Worm (Caenorhabditis elegans) whole organism, L4 larva: ENCODE data around the gene dnsn-1.

Source experiments
- D1046.2 ChIP-seq: fragments of 200-800 bp; sonication (Bioruptor generic); IDR thresholded peaks from 2 replicates; pipeline ENCODE4 v1.3.6; 2022; ENCODE audit warnings: missing genetic modification characterization, missing compliant biosample characterization
- F26F4.8 ChIP-seq: fragments of 200-800 bp; sonication (Bioruptor generic); conservative IDR thresholded peaks from 2 replicates; pipeline ENCODE4 v1.3.6; 2022; ENCODE audit warnings: missing genetic modification characterization, missing compliant biosample characterization
- F37D6.2 ChIP-seq: sonication (generic microtip); optimal IDR thresholded peaks from 2 replicates; lab custom pipeline; 2016; ENCODE audit warnings: mild to moderate bottlenecking, missing genetic modification characterization, missing compliant biosample characterization
- F49E8.2 ChIP-seq: sonication (generic microtip); optimal IDR thresholded peaks from 2 replicates; lab custom pipeline; 2016; ENCODE audit warnings: missing compliant biosample characterization, mild to moderate bottlenecking, missing genetic modification characterization, borderline replicate concordance
- T26A8.4 ChIP-seq: fragments of 200-800 bp; sonication (Bioruptor generic); IDR thresholded peaks from 2 replicates; pipeline ENCODE4 v1.3.6; 2022; ENCODE audit warnings: missing genetic modification characterization, missing compliant biosample characterization
- aha-1 ChIP-seq: fragments of 150-350 bp; peaks from one replicate; lab custom pipeline; 2014; ENCODE audit warnings: missing biosample characterization, missing genetic modification characterization
- aly-2 ChIP-seq: sonication (generic microtip); optimal IDR thresholded peaks from 2 replicates; lab custom pipeline; 2018; ENCODE audit warnings: missing biosample characterization, missing genetic modification characterization
- ceh-20 ChIP-seq: fragments of 200-800 bp; sonication (Bioruptor generic); IDR thresholded peaks from 2 replicates; pipeline ENCODE4 v1.3.6; 2022; ENCODE audit warnings: missing genetic modification reagents, missing genetic modification characterization, missing compliant biosample characterization
- ceh-32 ChIP-seq: sonication (generic microtip); optimal IDR thresholded peaks from 2 replicates; lab custom pipeline; 2016; ENCODE audit warnings: mild to moderate bottlenecking, missing genetic modification characterization, missing compliant biosample characterization; ENCODE audit not compliant: poor library complexity
- ceh-44 ChIP-seq: fragments of 200-800 bp; sonication (Bioruptor generic); IDR thresholded peaks from 2 replicates; pipeline ENCODE4 v1.3.6; 2022; ENCODE audit warnings: missing genetic modification reagents, missing genetic modification characterization, missing compliant biosample characterization
- ceh-82 ChIP-seq: sonication (generic microtip); optimal IDR thresholded peaks from 2 replicates; lab custom pipeline; 2017; ENCODE audit warnings: missing biosample characterization, missing genetic modification characterization
- ces-1 ChIP-seq: fragments of 150-350 bp; sonication (generic microtip); optimal IDR thresholded peaks from 4 replicates; lab custom pipeline; 2014; ENCODE audit warnings: missing biosample characterization, missing genetic modification reagents, missing genetic modification characterization
- ctbp-1 ChIP-seq: fragments of 200-800 bp; sonication (Bioruptor generic); IDR thresholded peaks from 2 replicates; pipeline ENCODE4 v1.3.6; 2022; ENCODE audit warnings: missing genetic modification reagents, missing genetic modification characterization, missing compliant biosample characterization
- daf-12 ChIP-seq: fragments of 150-350 bp; optimal IDR thresholded peaks from 2 replicates; lab custom pipeline; 2014; ENCODE audit warnings: missing biosample characterization, missing genetic modification reagents, missing genetic modification characterization
- daf-19 ChIP-seq: fragments of 200-800 bp; sonication (Bioruptor generic); conservative IDR thresholded peaks from 2 replicates; pipeline ENCODE4 v1.3.6; 2022; ENCODE audit warnings: missing genetic modification characterization, missing compliant biosample characterization
- dve-1 ChIP-seq: sonication (generic microtip); optimal IDR thresholded peaks from 2 replicates; lab custom pipeline; 2017; ENCODE audit warnings: antibody characterized with exemption, mild to moderate bottlenecking, missing genetic modification characterization, missing compliant biosample characterization; ENCODE audit not compliant: insufficient read depth
- fkh-10 ChIP-seq: fragments of 150-350 bp; optimal IDR thresholded peaks from 2 replicates; lab custom pipeline; 2014; ENCODE audit warnings: missing biosample characterization, missing genetic modification reagents, missing genetic modification characterization
- hlh-11 ChIP-seq: fragments of 200-800 bp; sonication (Bioruptor generic); optimal IDR thresholded peaks from 2 replicates; lab custom pipeline; 2018; ENCODE audit warnings: mild to moderate bottlenecking, missing genetic modification characterization, missing compliant biosample characterization
- hmg-1.1 ChIP-seq: fragments of 200-800 bp; sonication (Bioruptor generic); IDR thresholded peaks from 2 replicates; pipeline ENCODE4 v1.3.6; 2022; ENCODE audit warnings: missing genetic modification reagents, missing genetic modification characterization, missing compliant biosample characterization
- lin-1 ChIP-seq: fragments of 200-800 bp; sonication (Bioruptor generic); IDR thresholded peaks from 2 replicates; pipeline ENCODE4 v1.3.6; 2022; ENCODE audit warnings: missing genetic modification reagents, missing genetic modification characterization, missing compliant biosample characterization
- lsy-2 ChIP-seq, 2 experiments: fragments of 150-350 bp in 1 of 2; sonication (generic microtip) in 1 of 2; optimal IDR thresholded peaks; 2 replicates each; lab custom pipeline; 2014 to 2017; ENCODE audit warnings: missing biosample characterization in 2 of 2, missing genetic modification characterization in 2 of 2
- mdl-1 ChIP-seq, 2 experiments: fragments of 150-350 bp in 1 of 2; sonication (generic microtip) in 1 of 2; optimal IDR thresholded peaks; 2 replicates each; lab custom pipeline; 2014 to 2017; ENCODE audit warnings: missing biosample characterization in 2 of 2, missing genetic modification characterization in 2 of 2
- mep-1 ChIP-seq: fragments of 150-350 bp; sonication (generic microtip); optimal IDR thresholded peaks from 3 replicates; lab custom pipeline; 2014; ENCODE audit warnings: missing biosample characterization, missing genetic modification characterization
- mes-2 ChIP-seq: sonication (generic microtip); optimal IDR thresholded peaks from 2 replicates; lab custom pipeline; 2016; ENCODE audit warnings: missing genotype, mild to moderate bottlenecking, missing genetic modification characterization, missing compliant biosample characterization; ENCODE audit not compliant: poor library complexity, severe bottlenecking
- nhr-102 ChIP-seq: sonication (generic microtip); optimal IDR thresholded peaks from 2 replicates; lab custom pipeline; 2016; ENCODE audit warnings: mild to moderate bottlenecking, missing genetic modification characterization, moderate library complexity, missing compliant biosample characterization
- nhr-48 ChIP-seq: sonication (generic microtip); optimal IDR thresholded peaks from 2 replicates; lab custom pipeline; 2016; ENCODE audit warnings: mild to moderate bottlenecking, missing genetic modification characterization, missing compliant biosample characterization
- nhr-6 ChIP-seq: fragments of 150-350 bp; optimal IDR thresholded peaks from 2 replicates; lab custom pipeline; 2014; ENCODE audit warnings: missing biosample characterization, missing genetic modification characterization
- php-3 ChIP-seq: fragments of 200-800 bp; sonication (Bioruptor generic); IDR thresholded peaks from 2 replicates; pipeline ENCODE4 v1.3.6; 2022; ENCODE audit warnings: missing genetic modification reagents, missing genetic modification characterization, missing compliant biosample characterization
- pqm-1 ChIP-seq: sonication (generic microtip); optimal IDR thresholded peaks from 2 replicates; lab custom pipeline; 2017; ENCODE audit warnings: missing biosample characterization, missing genetic modification characterization
- rbr-2 ChIP-seq: sonication (generic microtip); optimal IDR thresholded peaks from 2 replicates; lab custom pipeline; 2016; ENCODE audit warnings: missing genotype, missing genetic modification characterization, missing compliant biosample characterization
- sdz-12 ChIP-seq: fragments of 200-800 bp; sonication (Bioruptor generic); optimal IDR thresholded peaks from 2 replicates; lab custom pipeline; 2018; ENCODE audit warnings: mild to moderate bottlenecking, missing genetic modification characterization, missing compliant biosample characterization
- snpc-1.2 ChIP-seq: fragments of 200-800 bp; sonication (Bioruptor generic); IDR thresholded peaks from 2 replicates; pipeline ENCODE4 v1.3.6; 2022; ENCODE audit warnings: missing genetic modification reagents, missing genetic modification characterization, missing compliant biosample characterization
- unc-130 ChIP-seq: sonication (generic microtip); optimal IDR thresholded peaks from 2 replicates; lab custom pipeline; 2016; ENCODE audit warnings: missing genetic modification reagents, missing genetic modification characterization, missing compliant biosample characterization
- unc-39 ChIP-seq: sonication (generic microtip); optimal IDR thresholded peaks from 2 replicates; lab custom pipeline; 2017; ENCODE audit warnings: missing biosample characterization, missing genetic modification characterization
- zip-11 ChIP-seq: fragments of 200-800 bp; sonication (Bioruptor generic); IDR thresholded peaks from 2 replicates; pipeline ENCODE4 v1.3.6; 2022; ENCODE audit warnings: missing genetic modification characterization, missing compliant biosample characterization
- ztf-11 ChIP-seq: fragments of 150-350 bp; optimal IDR thresholded peaks from 2 replicates; lab custom pipeline; 2014; ENCODE audit warnings: missing biosample characterization, missing genetic modification characterization

dnsn-1 gene

DNA sequence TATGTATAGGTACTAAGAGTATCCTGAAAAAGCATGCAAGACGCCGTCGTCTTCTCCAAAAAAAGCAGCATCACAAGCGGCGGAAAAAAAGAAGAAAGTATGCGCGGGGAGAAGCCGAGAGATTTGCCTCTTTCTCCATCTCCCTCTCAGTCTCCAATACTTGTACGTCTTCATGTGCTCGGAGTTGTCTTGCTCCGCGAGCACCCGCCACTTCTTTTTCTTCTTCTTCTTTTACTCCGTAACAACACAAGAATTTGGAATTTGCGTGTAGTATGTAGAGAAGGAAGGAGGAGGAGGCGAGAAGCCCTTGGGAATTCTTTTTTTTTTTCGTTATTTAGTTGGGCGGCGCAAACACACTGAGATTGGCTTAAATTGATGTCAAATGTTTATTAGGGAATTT, 9.5 kb downstream of the dnsn-1 start:
- TF ChIP-seq hmg-1.1 (GFP tag; lab: Robert Waterston, UW) (peak; percentile 64), F37D6.2 (peak; percentile 26), fkh-10 (GFP tag; lab: Kevin White, UChicago) (peak; percentile 48), daf-12 (tag; lab: Kevin White, UChicago) (no peak), rbr-2 (tag; lab: Kevin White, UChicago) (peak; percentile 18), aha-1 (tag; lab: Kevin White, UChicago) (peak; percentile 89), ceh-82 (tag; lab: Kevin White, UChicago) (no peak), mes-2 (tag; lab: Kevin White, UChicago) (peak; percentile 6), unc-130 (GFP tag; lab: Kevin White, UChicago) (no peak), lsy-2 (tag; optimal IDR thresholded peaks at IDR 0.05; lab: Kevin White, UChicago) (peak in 1 of 2 experiments; percentile 34), mep-1 (tag; lab: Kevin White, UChicago) (peak; percentile 48)

DNA sequence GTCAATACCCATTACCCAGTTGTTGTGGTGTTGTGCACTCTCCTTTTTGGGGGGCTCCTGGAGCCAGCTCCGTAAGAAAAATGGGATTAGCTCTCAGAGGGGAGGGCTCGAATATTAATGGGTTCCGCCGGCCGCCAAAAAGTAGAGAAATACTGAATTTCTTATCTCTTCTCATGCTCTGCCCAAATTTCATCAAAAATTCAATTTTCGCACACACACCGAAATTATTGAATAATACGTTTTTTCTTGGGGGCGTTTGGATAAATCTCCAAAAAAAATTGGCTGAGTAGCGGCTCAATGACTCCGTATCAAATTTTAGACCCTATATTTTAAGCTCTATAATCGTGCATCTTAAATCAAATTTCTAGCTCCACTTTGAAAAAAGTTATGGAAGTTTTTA, 10.6 kb downstream of the dnsn-1 start:
- TF ChIP-seq aha-1 (tag; lab: Kevin White, UChicago) (peak; percentile 8), hlh-11 (tag; lab: Kevin White, UChicago) (no peak)

DNA sequence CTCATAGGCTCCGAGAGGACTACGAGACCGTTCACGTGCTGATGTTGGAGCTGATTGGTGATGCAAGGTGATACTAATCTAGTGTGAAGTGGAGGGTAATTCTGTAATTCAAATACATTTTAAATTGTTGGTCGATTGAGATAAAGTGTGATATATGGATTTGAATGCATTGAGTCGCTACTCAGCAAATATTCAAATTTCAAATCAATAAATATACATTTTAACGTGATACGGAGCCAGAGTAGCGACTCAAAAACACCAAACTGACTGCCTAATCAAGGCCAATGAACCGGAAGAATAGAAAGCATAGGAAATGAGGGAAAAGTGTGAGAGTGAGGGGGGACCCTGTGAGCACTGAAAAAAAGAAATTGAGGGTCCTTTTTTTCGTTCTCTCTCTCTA, 11.4 kb downstream of the dnsn-1 start, which contains the start of gene C03H5.6:
Gene C03H5.6 (minus strand): TSS at position 101 of the 400 bp plus-strand sequence.
- no peak for TF ChIP-seq F49E8.2 (tag; lab: Kevin White, UChicago)
- no peak for TF ChIP-seq nhr-6 (tag; lab: Kevin White, UChicago)
- TF ChIP-seq pqm-1 (tag; lab: Kevin White, UChicago): no peak
- no peak for TF ChIP-seq aly-2 (tag; lab: Kevin White, UChicago)
- TF ChIP-seq T26A8.4 (GFP tag; lab: Robert Waterston, UW): no peak
- TF ChIP-seq D1046.2: no peak
- no peak for TF ChIP-seq zip-11 (GFP tag; lab: Robert Waterston, UW)
- no peak for TF ChIP-seq ceh-20
- no peak for TF ChIP-seq snpc-1.2 (GFP tag; lab: Robert Waterston, UW)
- no peak for TF ChIP-seq ces-1 (GFP tag; lab: Kevin White, UChicago)
- no peak for TF ChIP-seq unc-130 (GFP tag; lab: Kevin White, UChicago)
- TF ChIP-seq sdz-12: no peak
- TF ChIP-seq, all 104 proteins: peak for 0

DNA sequence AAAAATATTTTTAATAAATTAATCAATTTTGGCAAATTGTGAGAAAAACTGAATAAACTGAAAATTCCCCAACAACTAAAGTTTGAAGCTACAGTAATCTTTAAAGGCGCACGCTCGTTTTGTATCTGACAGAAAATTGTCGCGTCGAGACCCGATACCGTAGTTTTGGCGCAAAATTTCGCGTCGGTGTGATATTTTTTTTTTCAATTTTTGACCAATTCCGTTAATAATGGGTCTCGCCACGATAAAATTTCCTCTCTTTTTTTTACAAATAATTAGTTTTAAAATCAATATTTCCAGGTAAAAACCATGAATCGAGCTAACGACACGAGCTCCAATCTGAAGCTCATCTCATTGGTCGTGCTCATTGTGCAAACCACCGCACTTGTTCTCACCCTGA, 22.2 kb downstream of the dnsn-1 start, which contains the start of gene nstp-4:
Gene nstp-4 (plus strand): TSS at position 301 of the 400 bp plus-strand sequence.
- TF ChIP-seq dve-1 (tag; lab: Kevin White, UChicago): no peak
- no peak for TF ChIP-seq nhr-102
- TF ChIP-seq unc-39: no peak
- TF ChIP-seq ztf-11 (tag; lab: Kevin White, UChicago): no peak
- TF ChIP-seq php-3: no peak
- no peak for TF ChIP-seq T26A8.4 (GFP tag; lab: Robert Waterston, UW)
- no peak for TF ChIP-seq daf-19 (GFP tag; lab: Robert Waterston, UW)
- no peak for TF ChIP-seq F49E8.2 (tag; lab: Kevin White, UChicago)
- no peak for TF ChIP-seq ceh-44 (GFP tag; lab: Robert Waterston, UW)
- no peak for TF ChIP-seq lin-1 (GFP tag; lab: Robert Waterston, UW)
- TF ChIP-seq ceh-32 (tag; lab: Kevin White, UChicago): no peak
- TF ChIP-seq mes-2 (tag; lab: Kevin White, UChicago): no peak
- no peak for TF ChIP-seq ctbp-1
- no peak for TF ChIP-seq mdl-1 (tag; optimal IDR thresholded peaks at IDR 0.05; lab: Kevin White, UChicago)
- TF ChIP-seq nhr-6 (tag; lab: Kevin White, UChicago): no peak
- TF ChIP-seq pqm-1 (tag; lab: Kevin White, UChicago): no peak
- TF ChIP-seq F26F4.8 (GFP tag; lab: Robert Waterston, UW): no peak
- no peak for TF ChIP-seq nhr-48 (tag; lab: Kevin White, UChicago)
